Worm (Caenorhabditis elegans) whole organism, mixed stage, embryonic: Measurements from ENCODE around the gene F42G4.5.
"Not testable (repeated sequence)": the region's sequence is repeated elsewhere in the genome, so short reads cannot be mapped to it uniquely, and the experiment has no call there.

ENCODE experiments used
- ces-1 ChIP-seq: fragments of 150-350 bp; optimal IDR thresholded peaks from 2 replicates; lab custom pipeline; 2014; ENCODE audit warnings: missing biosample characterization, missing genetic modification reagents, missing genetic modification characterization
- snpc-4 ChIP-seq: fragments of 150-350 bp; optimal IDR thresholded peaks from 2 replicates; lab custom pipeline; 2014; ENCODE audit warnings: missing biosample characterization, missing genetic modification characterization

DNA sequence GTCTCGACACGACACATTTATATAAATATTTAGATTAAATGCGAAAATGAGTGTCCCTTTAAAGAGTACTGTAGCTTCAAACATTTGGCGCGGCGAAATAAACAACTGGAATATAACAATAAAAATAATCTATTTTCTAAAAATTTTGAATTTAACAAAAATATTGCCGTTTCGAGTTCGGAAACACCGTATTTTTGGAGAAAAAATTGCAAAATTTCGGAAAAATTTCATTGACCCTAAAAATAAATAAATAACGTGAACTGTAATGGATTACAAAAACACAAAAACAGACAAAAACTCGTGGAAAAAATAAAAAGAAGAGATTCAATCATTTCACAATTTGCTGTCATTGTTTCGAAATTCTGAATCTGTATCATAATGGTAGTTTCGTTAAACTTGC, 25.7 kb upstream of the F42G4.5 start, which contains the start of gene F42G4.2:
- TF ChIP-seq snpc-4; ces-1 (GFP tag; lab: Kevin White, UChicago): not testable (repeated sequence)
